Worm (Caenorhabditis elegans) whole organism, young adult: ENCODE results near the gene W02D7.5.

Source experiments
- T07F8.4 ChIP-seq: sonication (generic microtip); optimal IDR thresholded peaks from 2 replicates; lab custom pipeline; 2016; ENCODE audit warnings: mild to moderate bottlenecking, missing genetic modification characterization, moderate library complexity, missing compliant biosample characterization
- Y67H2A.10 ChIP-seq: fragments of 200-800 bp; sonication (Bioruptor generic); conservative IDR thresholded peaks from 2 replicates; pipeline ENCODE4 v1.3.6; 2022; ENCODE audit warnings: missing genetic modification reagents, missing genetic modification characterization, missing compliant biosample characterization
- ama-1 ChIP-seq, 3 experiments: fragments of 150-350 bp in 1 of 3; sonication (generic microtip) in 2 of 3; optimal IDR thresholded peaks; 2 replicates each; lab custom pipeline; 2014 to 2018; ENCODE audit warnings: missing biosample characterization in 2 of 3, missing genetic modification characterization in 2 of 3, missing genetic modification reagents in 2 of 3
- efl-1 ChIP-seq: fragments of 150-350 bp; optimal IDR thresholded peaks from 2 replicates; lab custom pipeline; 2014; ENCODE audit warnings: missing biosample characterization, missing genetic modification reagents, missing genetic modification characterization
- madf-3 ChIP-seq: fragments of 200-800 bp; sonication (Bioruptor generic); IDR thresholded peaks from 2 replicates; pipeline ENCODE4 v1.3.6; 2022; ENCODE audit warnings: missing genetic modification reagents, missing genetic modification characterization, missing compliant biosample characterization
- snpc-4 ChIP-seq, 5 experiments: fragments of 150-350 bp in 1 of 5; sonication (generic microtip) in 4 of 5; optimal IDR thresholded peaks; 2 replicates each; lab custom pipeline; 2014 to 2018; ENCODE audit warnings: missing genetic modification characterization in 5 of 5, missing biosample characterization in 3 of 5, antibody characterized with exemption in 2 of 5, mild to moderate bottlenecking in 2 of 5, missing compliant biosample characterization in 2 of 5, missing genotype in 2 of 5, moderate library complexity in 2 of 5, missing genetic modification reagents in 1 of 5
- somi-1 ChIP-seq: fragments of 200-800 bp; sonication (Bioruptor generic); optimal IDR thresholded peaks from 2 replicates; lab custom pipeline; 2018; ENCODE audit warnings: mild to moderate bottlenecking, missing genetic modification characterization, missing compliant biosample characterization

ce11 chrV:8280770-8281169 is 18.3 kb downstream of the W02D7.5 start, which contains the start of gene str-135:
- TF ChIP-seq efl-1 (GFP tag; lab: Kevin White, UChicago) (no peak), snpc-4 (GFP tag; optimal IDR thresholded peaks at IDR 0.05; lab: Kevin White, UChicago) (no peak), snpc-4 (tag; optimal IDR thresholded peaks at IDR 0.05; lab: Kevin White, UChicago) (no peak), ama-1 (optimal IDR thresholded peaks at IDR 0.05; lab: Kevin White, UChicago) (no peak), ama-1 (GFP tag; optimal IDR thresholded peaks at IDR 0.05; lab: Kevin White, UChicago) (no peak), somi-1 (GFP tag; lab: Kevin White, UChicago) (no peak), Y67H2A.10 (GFP tag; lab: Robert Waterston, UW) (no peak), T07F8.4 (tag; lab: Kevin White, UChicago) (no peak), madf-3 (no peak)
